Fruit fly (Drosophila melanogaster) whole organism, embryonic: ENCODE measurements around the gene HtrA2.

Experiments used
- CG12769 ChIP-seq: fragments of 200-800 bp; sonication (Bioruptor generic); optimal IDR thresholded peaks from 2 replicates; lab custom pipeline; 2019; ENCODE audit warnings: missing biosample characterization, mild to moderate bottlenecking, missing genetic modification characterization, moderate library complexity
- CG13123 ChIP-seq: fragments of 200-800 bp; sonication (Bioruptor generic); optimal IDR thresholded peaks from 2 replicates; lab custom pipeline; 2016; ENCODE audit warnings: missing biosample characterization, missing genetic modification characterization
- CG14014 ChIP-seq: fragments of 200-800 bp; sonication (Bioruptor generic); IDR thresholded peaks from 2 replicates; pipeline ENCODE4 v1.3.6; 2022; ENCODE audit warnings: missing biosample characterization, missing genetic modification characterization
- CG4820 ChIP-seq: fragments of 200-800 bp; sonication (Bioruptor generic); optimal IDR thresholded peaks from 3 replicates; lab custom pipeline; 2016; ENCODE audit warnings: missing biosample characterization, missing genetic modification characterization
- Drgx ChIP-seq: fragments of 200-800 bp; sonication (Bioruptor generic); IDR thresholded peaks from 2 replicates; pipeline ENCODE4 v1.3.6; 2022; ENCODE audit warnings: missing biosample characterization, missing genetic modification characterization

The HtrA2 gene

dm6 chr3R:14460305-14460704 lies 51.2 kb downstream of the HtrA2 start:
- TF ChIP-seq CG4820 (GFP tag; lab: Kevin White, UChicago) (no peak), CG12769 (peak; percentile 6), CG13123 (GFP tag; lab: Kevin White, UChicago) (no peak), Drgx (GFP tag; lab: Robert Waterston, UW) (0 out of 2 replicates have a peak, but pooled peaks have one; percentile 22), CG14014 (GFP tag; lab: Robert Waterston, UW) (0 out of 2 replicates have a peak, but pooled peaks have one; percentile 11)
